Worm (Caenorhabditis elegans): Measurements from ENCODE around the gene Y53G8AR.5.

ce11 chrIII:3273141-3273540 is 24.1 kb upstream of the Y53G8AR.5 start:
- no peak for TF ChIP-seq mdt-29 (GFP tag; IDR thresholded peaks at IDR 0.05)
- TF ChIP-seq unc-130 (GFP tag; optimal IDR thresholded peaks at IDR 0.05): no peak

All from whole organism, L4 larva.